Worm (Caenorhabditis elegans) whole organism, L4 larva: ENCODE data around the gene srx-77.

Source experiments
- F44E2.7 ChIP-seq: fragments of 200-800 bp; sonication (Bioruptor generic); IDR thresholded peaks from 2 replicates; pipeline ENCODE4 v2.1.2; 2022; ENCODE audit warnings: missing genetic modification characterization, missing compliant biosample characterization
- ama-1 ChIP-seq: fragments of 150-350 bp; optimal IDR thresholded peaks from 2 replicates; lab custom pipeline; 2014; ENCODE audit warnings: inconsistent platforms, mixed read lengths
- duxl-1 ChIP-seq: sonication (generic microtip); optimal IDR thresholded peaks from 2 replicates; lab custom pipeline; 2016; ENCODE audit warnings: mild to moderate bottlenecking, missing genetic modification characterization, moderate library complexity, missing compliant biosample characterization; ENCODE audit not compliant: poor library complexity
- nhr-77 ChIP-seq: fragments of 150-350 bp; optimal IDR thresholded peaks from 2 replicates; lab custom pipeline; 2014; ENCODE audit warnings: missing biosample characterization, missing genetic modification characterization
- zfp-2 ChIP-seq: sonication (generic microtip); optimal IDR thresholded peaks from 2 replicates; lab custom pipeline; 2016; ENCODE audit warnings: mild to moderate bottlenecking, missing genetic modification characterization, missing compliant biosample characterization
- ztf-11 ChIP-seq: fragments of 150-350 bp; optimal IDR thresholded peaks from 2 replicates; lab custom pipeline; 2014; ENCODE audit warnings: missing biosample characterization, missing genetic modification characterization

ce11 chrV:4710464-4710863, 41.9 kb upstream of the srx-77 start, which contains the start of gene oac-24:
- TF ChIP-seq zfp-2 (tag; lab: Kevin White, UChicago): no peak
- no peak for TF ChIP-seq nhr-77
- no peak for TF ChIP-seq ama-1 (lab: Kevin White, UChicago)
- TF ChIP-seq F44E2.7: no peak
- TF ChIP-seq ztf-11 (tag; lab: Kevin White, UChicago): no peak
- no peak for TF ChIP-seq duxl-1 (tag; lab: Kevin White, UChicago)
